Fruit fly (Drosophila melanogaster): ENCODE measurements around the gene CG13984.

Gene CG13984

DNA sequence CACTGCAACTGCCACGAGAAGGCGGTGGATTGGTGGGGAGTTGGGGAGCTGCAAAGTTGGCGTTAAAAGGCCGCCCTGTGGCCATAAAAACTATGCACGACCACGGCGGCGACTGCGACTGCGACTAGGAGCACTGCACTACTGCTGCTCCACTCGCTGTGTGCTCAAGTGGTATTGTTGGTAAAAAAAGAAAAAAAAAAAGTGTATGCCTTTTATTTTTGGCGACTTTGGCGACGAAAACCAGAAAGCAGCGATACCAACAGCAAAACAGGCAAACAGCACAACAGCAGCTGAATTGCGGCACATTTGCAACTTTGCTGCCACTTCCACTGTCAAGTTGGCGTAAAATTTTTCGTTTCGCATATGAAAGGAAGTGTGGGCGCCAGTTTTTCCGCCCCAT is 37.2 kb upstream of the CG13984 start (continued):
- no peak for TF ChIP-seq Eip75B (GFP tag; optimal IDR thresholded peaks at IDR 0.05)
- TF ChIP-seq CG6163 (GFP tag; IDR thresholded peaks at IDR 0.05) = 0 out of 3 replicates have a peak, but pooled peaks have one; percentile 36
- no peak for TF ChIP-seq Eip93F (GFP tag; optimal IDR thresholded peaks at IDR 0.05)
- no peak for TF ChIP-seq CG4318 (GFP tag; optimal IDR thresholded peaks at IDR 0.05)
- no peak for TF ChIP-seq Ets21C (GFP tag; optimal IDR thresholded peaks at IDR 0.05)
- TF ChIP-seq CG10669 (GFP tag; optimal IDR thresholded peaks at IDR 0.05) = no peak
- TF ChIP-seq dsx (GFP tag; optimal IDR thresholded peaks at IDR 0.05; ENCODE audit: poor library complexity, severe bottlenecking) = no peak
- TF ChIP-seq OdsH (GFP tag; optimal IDR thresholded peaks at IDR 0.05) = no peak
- no peak for TF ChIP-seq acj6 (GFP tag; optimal IDR thresholded peaks at IDR 0.05)
- TF ChIP-seq CG6792 (GFP tag; optimal IDR thresholded peaks at IDR 0.05) = no peak
- no peak for TF ChIP-seq Eip78C (GFP tag)

DNA sequence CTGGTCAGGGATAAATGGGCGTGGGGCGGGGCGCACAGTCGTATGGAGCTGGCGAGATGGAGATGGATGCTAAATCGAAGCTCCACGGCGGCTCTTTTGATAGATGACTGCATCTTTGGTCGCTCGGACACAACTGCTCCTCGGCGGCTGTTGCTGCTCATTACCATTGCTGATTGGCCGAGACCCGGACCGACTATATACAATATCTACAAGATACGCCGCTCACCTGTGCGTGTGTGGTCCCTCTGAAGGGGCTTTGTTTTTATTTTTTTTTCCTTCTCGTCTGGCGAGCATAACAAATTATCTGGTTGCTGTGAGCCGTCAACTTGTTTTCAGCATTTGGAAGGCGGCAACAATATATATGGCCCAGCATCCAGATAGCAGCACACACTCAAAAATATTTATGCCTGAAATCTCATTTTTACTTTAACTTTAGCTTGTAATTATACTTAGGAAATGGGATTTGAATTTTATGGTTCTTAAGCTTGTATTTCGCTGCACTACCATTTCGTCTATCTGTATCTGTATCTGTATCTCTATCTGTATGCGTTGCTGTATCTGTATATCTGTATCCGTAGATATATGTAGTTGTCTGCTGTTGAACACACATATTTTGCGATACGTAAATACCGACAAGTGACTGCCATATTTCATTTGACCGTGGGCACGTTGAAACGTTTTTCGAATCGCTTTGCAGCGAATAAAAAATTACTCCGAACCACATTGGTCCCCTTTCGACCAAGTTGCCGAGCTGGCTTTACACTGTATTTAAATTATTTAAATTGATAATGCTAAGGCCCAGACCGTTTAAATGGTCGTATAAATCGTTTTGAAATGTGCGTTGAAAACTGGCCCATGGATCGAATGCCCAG is 34.4 kb upstream of the CG13984 start:
- TF ChIP-seq CG10669 (GFP tag; optimal IDR thresholded peaks at IDR 0.05) (no peak), CG16779 (tag; optimal IDR thresholded peaks at IDR 0.05) (no peak), eg (GFP tag; IDR thresholded peaks at IDR 0.05) (0 out of 3 replicates have a peak, but pooled peaks have one; percentile 17), lz (GFP tag; optimal IDR thresholded peaks at IDR 0.05) (no peak), CG6808 (GFP tag; optimal IDR thresholded peaks at IDR 0.05) (no peak), Sox102F (GFP tag; optimal IDR thresholded peaks at IDR 0.05) (peak; percentile 17), Hr39 (GFP tag; optimal IDR thresholded peaks at IDR 0.05) (peak; percentile 33), achi (GFP tag; optimal IDR thresholded peaks at IDR 0.05) (peak; percentile 29), CG6792 (GFP tag; optimal IDR thresholded peaks at IDR 0.05) (no peak), Gug (GFP tag; IDR thresholded peaks at IDR 0.05) (no peak), CG8119 (GFP tag; IDR thresholded peaks at IDR 0.05) (no peak; the same call in 2 of the 3 replicates), fkh (GFP tag; optimal IDR thresholded peaks at IDR 0.05) (no peak), Lpt (GFP tag; optimal IDR thresholded peaks at IDR 0.05) (no peak), pdm3 (GFP tag; optimal IDR thresholded peaks at IDR 0.05) (peak; percentile 16), CG6276 (GFP tag; optimal IDR thresholded peaks at IDR 0.05) (no peak), CG11294 (GFP tag; IDR thresholded peaks at IDR 0.05) (0 out of 2 replicates have a peak, but pooled peaks have one; percentile 16), Eip78C (GFP tag) (peak; percentile 65), CG7368 (GFP tag; optimal IDR thresholded peaks at IDR 0.05) (no peak), Hr4 (GFP tag; optimal IDR thresholded peaks at IDR 0.05) (peak; percentile 11), OdsH (GFP tag; optimal IDR thresholded peaks at IDR 0.05) (no peak), CG8632 (GFP tag; optimal IDR thresholded peaks at IDR 0.05) (no peak), CG4318 (GFP tag; optimal IDR thresholded peaks at IDR 0.05) (no peak), Met (GFP tag; optimal IDR thresholded peaks at IDR 0.05) (no peak), CG9139 (GFP tag; optimal IDR thresholded peaks at IDR 0.05) (no peak), CG11762 (GFP tag; optimal IDR thresholded peaks at IDR 0.05; ENCODE audit: insufficient read depth) (no peak), fd59A (GFP tag; optimal IDR thresholded peaks at IDR 0.05) (no peak), CG3032 (tag; optimal IDR thresholded peaks at IDR 0.05) (no peak), Eip75B (GFP tag; optimal IDR thresholded peaks at IDR 0.05) (no peak), CG15336 (GFP tag; IDR thresholded peaks at IDR 0.05) (peak; percentile 39), CG6854 (GFP tag; optimal IDR thresholded peaks at IDR 0.05) (no peak), CG11902 (GFP tag; optimal IDR thresholded peaks at IDR 0.05) (no peak), cyc (GFP tag; optimal IDR thresholded peaks at IDR 0.05) (peak; percentile 30), topi (GFP tag; optimal IDR thresholded peaks at IDR 0.05) (peak; percentile 29), salr (GFP tag; optimal IDR thresholded peaks at IDR 0.05) (no peak), CG1621 (tag; optimal IDR thresholded peaks at IDR 0.05) (no peak), CG3919 (GFP tag; optimal IDR thresholded peaks at IDR 0.05) (peak; percentile 34), ss (GFP tag; optimal IDR thresholded peaks at IDR 0.05) (no peak), Eip93F (GFP tag; optimal IDR thresholded peaks at IDR 0.05) (no peak), svp (GFP tag) (peak; percentile 70), vri (GFP tag; optimal IDR thresholded peaks at IDR 0.05) (no peak), Ets21C (GFP tag; optimal IDR thresholded peaks at IDR 0.05) (no peak), fd85E (GFP tag; optimal IDR thresholded peaks at IDR 0.05) (no peak), Sox14 (GFP tag; optimal IDR thresholded peaks at IDR 0.05) (peak; percentile 4), CG31627 (GFP tag; optimal IDR thresholded peaks at IDR 0.05) (peak; percentile 35), dsx (GFP tag; optimal IDR thresholded peaks at IDR 0.05; ENCODE audit: poor library complexity, severe bottlenecking) (peak; percentile 42)

Data from whole organism, prepupa.